Worm (Caenorhabditis elegans): Measurements from ENCODE around the gene F01E11.3.

The F01E11.3 gene

ce11 chrX:7019733-7020132 is 52.6 kb downstream of the F01E11.3 start, which contains the start of gene cah-5:
TSS of gene cah-5 (plus strand) at chrX:7020033.
- no peak for TF ChIP-seq eor-1 (tag; optimal IDR thresholded peaks at IDR 0.05)
- TF ChIP-seq elt-3 (tag; optimal IDR thresholded peaks at IDR 0.05) = no peak
- no peak for TF ChIP-seq pqm-1 (tag; optimal IDR thresholded peaks at IDR 0.05)

- TF ChIP-seq tbx-2 (tag; optimal IDR thresholded peaks at IDR 0.05) (no peak), nhr-12 (tag; optimal IDR thresholded peaks at IDR 0.05) (no peak), skn-1 (tag; optimal IDR thresholded peaks at IDR 0.05) (no peak), elt-3 (tag; optimal IDR thresholded peaks at IDR 0.05) (no peak), nhr-237 (tag; optimal IDR thresholded peaks at IDR 0.05) (no peak), ceh-82 (tag; optimal IDR thresholded peaks at IDR 0.05) (no peak), fkh-10 (GFP tag; optimal IDR thresholded peaks at IDR 0.05) (no peak)
Observed at ce11 chrX:7028836-7029235, 61.7 kb downstream of the F01E11.3 start, which contains the start of gene flp-26. TSS of gene flp-26 (plus strand) at chrX:7029136.
